Fruit fly (Drosophila melanogaster) whole organism, embryonic: Measurements from ENCODE around the gene CG11768.

Experiments
- Bdp1 ChIP-seq: fragments of 200-800 bp; sonication (Bioruptor generic); optimal IDR thresholded peaks from 3 replicates; lab custom pipeline; 2016; ENCODE audit warnings: missing biosample characterization, missing genetic modification characterization
- CG10654 ChIP-seq: fragments of 200-800 bp; sonication (Bioruptor generic); optimal IDR thresholded peaks from 2 replicates; lab custom pipeline; 2016; ENCODE audit warnings: missing biosample characterization, missing genetic modification characterization
- disco-r ChIP-seq: fragments of 200-800 bp; sonication (Bioruptor generic); optimal IDR thresholded peaks from 2 replicates; lab custom pipeline; 2016; ENCODE audit warnings: missing biosample characterization, missing genetic modification characterization
- gcm ChIP-seq: fragments of 200-800 bp; sonication (Bioruptor generic); optimal IDR thresholded peaks from 2 replicates; lab custom pipeline; 2019; ENCODE audit warnings: missing biosample characterization, mild to moderate bottlenecking, missing genetic modification characterization, moderate library complexity

DNA sequence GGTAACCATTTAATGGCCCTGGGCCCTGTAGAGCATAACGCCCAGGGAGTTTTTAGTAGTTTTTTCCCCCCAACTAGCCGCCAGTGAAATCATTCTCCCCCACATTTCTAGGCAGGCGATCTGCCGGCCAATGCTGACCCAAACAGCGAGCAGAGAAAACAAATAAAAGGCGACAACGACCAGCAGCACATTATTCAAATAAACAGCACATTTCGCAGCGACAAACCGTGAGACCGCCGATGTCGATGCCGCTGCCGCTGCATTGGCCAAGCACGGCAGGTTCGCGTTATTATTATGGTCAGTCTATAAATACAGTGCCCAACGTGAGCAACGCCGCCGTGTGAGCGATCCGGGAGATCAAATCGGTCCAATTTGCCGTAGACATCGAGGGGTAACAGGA lies 49.1 kb downstream of the CG11768 start, which contains the start of gene CG11760:
- no peak for TF ChIP-seq CG10654 (GFP tag; lab: Kevin White, UChicago)
- no peak for TF ChIP-seq disco-r (GFP tag; lab: Kevin White, UChicago)
- no peak for TF ChIP-seq gcm (GFP tag; lab: Kevin White, UChicago)
- no peak for TF ChIP-seq Bdp1 (GFP tag; lab: Kevin White, UChicago)
